Worm (Caenorhabditis elegans): ENCODE data around the gene K04G11.3.

DNA sequence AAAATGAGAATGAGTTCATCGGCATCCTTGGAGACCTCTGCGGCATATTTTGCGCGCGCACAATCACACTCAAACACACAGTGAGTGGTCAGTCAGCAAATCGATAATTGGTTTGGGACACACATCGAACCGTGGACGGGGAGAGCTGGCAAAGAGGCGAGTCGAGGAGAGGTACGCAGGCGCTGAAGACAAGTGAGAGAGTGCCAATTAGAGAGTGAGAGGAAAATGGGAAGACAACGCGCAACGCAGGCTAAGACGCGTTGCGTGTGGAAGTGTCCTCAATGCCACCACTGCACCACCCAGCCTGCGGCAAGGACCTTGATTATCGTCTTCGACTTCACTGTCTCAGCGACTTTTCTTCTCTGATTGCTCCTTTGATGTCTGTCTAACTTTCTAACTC is 50.3 kb downstream of the K04G11.3 start:
- no peak for TF ChIP-seq hnd-1 (tag; optimal IDR thresholded peaks at IDR 0.05)
- no peak for TF ChIP-seq ama-1 (optimal IDR thresholded peaks at IDR 0.05)
- no peak for TF ChIP-seq ceh-13 (GFP tag; optimal IDR thresholded peaks at IDR 0.05)
- TF ChIP-seq tbx-11 (GFP tag; IDR thresholded peaks at IDR 0.05), result no peak
- TF ChIP-seq aly-1 (tag; optimal IDR thresholded peaks at IDR 0.05), result no peak
- no peak for TF ChIP-seq scrt-1 (GFP tag; IDR thresholded peaks at IDR 0.05)
- no peak for TF ChIP-seq ceh-36 (tag; optimal IDR thresholded peaks at IDR 0.05)
- no peak for TF ChIP-seq tra-4 (tag; optimal IDR thresholded peaks at IDR 0.05)
- TF ChIP-seq flt-1 (GFP tag; IDR thresholded peaks at IDR 0.05), result no peak
- no peak for TF ChIP-seq ets-7 (tag; optimal IDR thresholded peaks at IDR 0.05)
- no peak for TF ChIP-seq B0310.2 (tag; optimal IDR thresholded peaks at IDR 0.05)
- TF ChIP-seq hmbx-1 (tag; optimal IDR thresholded peaks at IDR 0.05), result no peak
- TF ChIP-seq pes-1 (GFP tag; IDR thresholded peaks at IDR 0.05), result no peak

Data from whole organism, early embryonic.